Worm (Caenorhabditis elegans) whole organism, early embryonic: ENCODE data around the gene fut-1.

ENCODE experiments used
- aly-1 ChIP-seq: sonication (generic microtip); optimal IDR thresholded peaks from 2 replicates; lab custom pipeline; 2016; ENCODE audit warnings: missing genetic modification characterization, missing compliant biosample characterization
- ama-1 ChIP-seq: fragments of 150-350 bp; optimal IDR thresholded peaks from 2 replicates; lab custom pipeline; 2014
- ceh-13 ChIP-seq: fragments of 200-800 bp; sonication (Bioruptor generic); optimal IDR thresholded peaks from 2 replicates; lab custom pipeline; 2018; ENCODE audit warnings: mild to moderate bottlenecking, missing genetic modification characterization, missing compliant biosample characterization
- ceh-36 ChIP-seq: sonication (generic microtip); optimal IDR thresholded peaks from 2 replicates; lab custom pipeline; 2016; ENCODE audit warnings: missing genetic modification characterization, inconsistent platforms, missing compliant biosample characterization
- ets-7 ChIP-seq: sonication (generic microtip); optimal IDR thresholded peaks from 2 replicates; lab custom pipeline; 2016; ENCODE audit warnings: missing genotype, missing genetic modification characterization, missing compliant biosample characterization
- flt-1 ChIP-seq: fragments of 200-800 bp; sonication (Bioruptor generic); IDR thresholded peaks from 2 replicates; pipeline ENCODE4 v1.3.6; 2022; ENCODE audit warnings: missing genetic modification characterization, missing compliant biosample characterization
- hmbx-1 ChIP-seq: sonication (generic microtip); optimal IDR thresholded peaks from 2 replicates; lab custom pipeline; 2016; ENCODE audit warnings: mild to moderate bottlenecking, missing genetic modification characterization, missing compliant biosample characterization
- hmg-4 ChIP-seq: fragments of 200-800 bp; sonication (Bioruptor generic); optimal IDR thresholded peaks from 2 replicates; lab custom pipeline; 2018; ENCODE audit warnings: mild to moderate bottlenecking, missing genetic modification characterization, missing compliant biosample characterization
- hnd-1 ChIP-seq: sonication (generic microtip); optimal IDR thresholded peaks from 2 replicates; lab custom pipeline; 2016; ENCODE audit warnings: missing genetic modification characterization, missing compliant biosample characterization
- scrt-1 ChIP-seq: fragments of 200-800 bp; sonication (Bioruptor generic); IDR thresholded peaks from 2 replicates; pipeline ENCODE4 v1.3.6; 2022; ENCODE audit warnings: missing genetic modification characterization, missing compliant biosample characterization
- sea-1 ChIP-seq: fragments of 200-800 bp; sonication (Bioruptor generic); conservative IDR thresholded peaks from 2 replicates; pipeline ENCODE4 v1.3.6; 2022; ENCODE audit warnings: missing genetic modification characterization, missing compliant biosample characterization
- tbx-11 ChIP-seq: fragments of 200-800 bp; sonication (Bioruptor generic); IDR thresholded peaks from 2 replicates; pipeline ENCODE4 v1.3.6; 2022; ENCODE audit warnings: missing genetic modification characterization, missing compliant biosample characterization
- tbx-37 ChIP-seq: fragments of 200-800 bp; sonication (Bioruptor generic); conservative IDR thresholded peaks from 2 replicates; pipeline ENCODE4 v1.3.6; 2022; ENCODE audit warnings: missing genetic modification reagents, missing genetic modification characterization, missing compliant biosample characterization
- tra-4 ChIP-seq: sonication (generic microtip); optimal IDR thresholded peaks from 2 replicates; lab custom pipeline; 2017; ENCODE audit warnings: missing genetic modification characterization, missing compliant biosample characterization

DNA sequence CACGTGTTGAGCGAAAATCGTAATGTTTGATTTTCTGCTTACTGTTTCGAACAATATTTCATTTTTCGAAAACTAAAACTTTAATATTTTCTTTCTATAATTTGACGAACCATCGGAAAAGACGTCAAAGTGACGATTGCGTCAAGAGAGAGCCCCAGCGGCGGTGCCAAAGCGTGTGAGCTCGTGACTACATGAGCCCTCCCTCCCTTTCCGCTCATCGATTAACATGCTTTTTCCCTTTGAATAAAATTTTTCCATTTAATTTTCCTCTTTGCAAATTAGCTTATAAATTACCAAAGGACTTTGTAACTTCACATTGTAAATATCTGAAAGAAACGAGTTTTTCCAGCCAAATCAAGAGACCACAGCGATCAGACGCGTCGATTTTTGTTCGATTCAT lies 16.4 kb downstream of the fut-1 start:
- no peak for TF ChIP-seq ama-1 (lab: Kevin White, UChicago)
- TF ChIP-seq flt-1: no peak
- TF ChIP-seq scrt-1 (GFP tag; lab: Robert Waterston, UW): no peak
- TF ChIP-seq ceh-13: no peak
- no peak for TF ChIP-seq ets-7 (tag; lab: Kevin White, UChicago)
- no peak for TF ChIP-seq aly-1
- no peak for TF ChIP-seq hnd-1 (tag; lab: Kevin White, UChicago)
- no peak for TF ChIP-seq tbx-37 (GFP tag; lab: Robert Waterston, UW)
- no peak for TF ChIP-seq tbx-11
- TF ChIP-seq ceh-36 (tag; lab: Kevin White, UChicago): no peak
- no peak for TF ChIP-seq tra-4 (tag; lab: Kevin White, UChicago)
- no peak for TF ChIP-seq sea-1 (GFP tag; lab: Robert Waterston, UW)
- TF ChIP-seq hmg-4: no peak
- no peak for TF ChIP-seq hmbx-1
